Worm (Caenorhabditis elegans): Measurements from ENCODE around the gene imp-3.

imp-3 gene

DNA sequence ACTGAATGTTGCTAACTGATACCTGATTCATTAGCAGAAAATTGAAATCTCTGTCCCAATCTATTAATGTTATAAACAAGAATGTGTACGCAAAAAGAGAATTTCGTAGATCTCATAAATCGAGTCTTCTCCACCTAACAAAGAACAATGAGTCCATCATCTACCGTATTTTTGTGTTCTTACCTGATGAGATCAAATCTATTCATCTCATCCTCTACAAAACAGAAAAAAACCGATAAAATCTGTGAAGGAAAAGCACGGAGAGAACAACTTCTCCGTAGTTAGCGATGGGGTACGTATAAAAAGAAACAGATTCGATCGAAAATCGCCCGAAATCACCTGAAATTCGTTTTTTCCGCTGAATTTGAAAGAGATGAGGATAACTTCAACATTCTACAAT, 19.2 kb upstream of the imp-3 start, which contains the start of gene C33H5.1:
C33H5.1 (plus strand) TSS at position 330 of the 400 bp plus-strand sequence.
- TF ChIP-seq C34F6.9 (tag; optimal IDR thresholded peaks at IDR 0.05) (no peak), elt-1 (tag; optimal IDR thresholded peaks at IDR 0.05) (peak; percentile 59), nhr-11 (tag; optimal IDR thresholded peaks at IDR 0.05) (no peak)

- no peak for TF ChIP-seq nhr-25 (tag; optimal IDR thresholded peaks at IDR 0.05)
- TF ChIP-seq ztf-4 (tag; optimal IDR thresholded peaks at IDR 0.05), result no peak
- no peak for TF ChIP-seq sem-4 (tag; optimal IDR thresholded peaks at IDR 0.05)
- TF ChIP-seq lin-13 (GFP tag; optimal IDR thresholded peaks at IDR 0.05), result no peak
- TF ChIP-seq elt-3 (tag; optimal IDR thresholded peaks at IDR 0.05), result no peak
- TF ChIP-seq ceh-82 (tag; optimal IDR thresholded peaks at IDR 0.05), result no peak
- TF ChIP-seq mbf-1 (tag; optimal IDR thresholded peaks at IDR 0.05), result no peak
- TF ChIP-seq lin-11 (tag; optimal IDR thresholded peaks at IDR 0.05), result no peak
- TF ChIP-seq R02D3.7 (tag; optimal IDR thresholded peaks at IDR 0.05), result no peak
- no peak for TF ChIP-seq nhr-129 (tag; optimal IDR thresholded peaks at IDR 0.05)
- TF ChIP-seq F13H6.1 (tag; optimal IDR thresholded peaks at IDR 0.05), result no peak
- TF ChIP-seq nhr-6 (tag; optimal IDR thresholded peaks at IDR 0.05), result no peak
- TF ChIP-seq nhr-10 (tag; optimal IDR thresholded peaks at IDR 0.05), result no peak
- no peak for TF ChIP-seq unc-62 (GFP tag; optimal IDR thresholded peaks at IDR 0.05)
- TF ChIP-seq mdl-1 (tag; optimal IDR thresholded peaks at IDR 0.05), result no peak
These were observed 15.3 kb upstream of the imp-3 start, which contains the start of gene C33H5.2 for ce11 chrIV:7804740-7805139. Gene C33H5.2, plus strand, starts transcription at chrIV:7805040.

DNA sequence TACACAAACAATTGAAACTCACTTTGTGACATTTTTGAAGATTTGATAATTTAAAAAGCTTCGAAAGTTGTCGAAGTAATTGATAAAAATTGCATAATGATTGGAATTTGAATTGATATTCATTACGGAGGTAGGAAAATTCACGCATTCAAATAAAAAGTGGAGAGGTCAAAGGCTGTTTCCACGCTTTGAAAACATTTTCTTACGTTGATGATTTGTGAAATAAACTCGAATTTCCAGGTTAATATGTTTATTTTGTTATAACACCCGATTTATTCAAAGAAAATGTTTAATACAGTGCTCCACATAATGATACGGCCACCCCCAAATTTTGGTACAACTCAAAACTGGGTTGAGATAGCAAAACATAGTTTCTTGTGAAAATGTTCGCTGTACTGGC, 13.8 kb upstream of the imp-3 start, which contains the start of gene C33H5.16:
C33H5.16 (minus strand) TSS at position 101 of the 400 bp plus-strand sequence.
- TF ChIP-seq mbf-1 (tag; optimal IDR thresholded peaks at IDR 0.05) (no peak), Y55F3AM.14 (GFP tag; optimal IDR thresholded peaks at IDR 0.05) (no peak), zag-1 (tag; optimal IDR thresholded peaks at IDR 0.05) (no peak)

DNA sequence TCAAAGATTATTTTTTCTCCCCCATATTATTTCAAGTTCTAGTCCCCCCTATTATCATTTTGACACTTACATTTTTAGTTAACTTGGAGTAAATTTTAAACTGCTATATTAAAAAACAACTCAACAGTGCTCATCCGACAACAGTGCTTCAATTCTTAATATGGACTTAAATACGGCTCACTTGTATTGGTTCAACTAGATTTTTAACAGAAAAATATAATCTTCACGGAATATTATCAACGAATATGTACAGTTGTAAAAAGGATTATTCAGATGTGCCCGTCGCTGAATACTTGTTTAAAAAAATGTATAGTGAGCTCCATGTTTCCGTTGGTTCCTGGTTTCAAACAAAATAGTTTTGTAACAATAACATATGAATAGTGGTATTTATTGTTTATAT, 10.9 kb upstream of the imp-3 start:
- TF ChIP-seq unc-62 (GFP tag; optimal IDR thresholded peaks at IDR 0.05), result no peak
- no peak for TF ChIP-seq nhr-23 (tag; optimal IDR thresholded peaks at IDR 0.05)
- no peak for TF ChIP-seq ztf-4 (tag; optimal IDR thresholded peaks at IDR 0.05)
- TF ChIP-seq gmeb-1 (tag; optimal IDR thresholded peaks at IDR 0.05), result no peak
- no peak for TF ChIP-seq C34F6.9 (tag; optimal IDR thresholded peaks at IDR 0.05)
- TF ChIP-seq mbf-1 (tag; optimal IDR thresholded peaks at IDR 0.05), result no peak
- no peak for TF ChIP-seq ztf-1 (GFP tag; conservative IDR thresholded peaks at IDR 0.05)
- TF ChIP-seq nhr-25 (tag; optimal IDR thresholded peaks at IDR 0.05), result no peak
- no peak for TF ChIP-seq lsy-2 (tag; optimal IDR thresholded peaks at IDR 0.05)
- TF ChIP-seq fos-1 (tag; optimal IDR thresholded peaks at IDR 0.05), result no peak
- TF ChIP-seq snpc-4 (tag; optimal IDR thresholded peaks at IDR 0.05), result no peak
- no peak for TF ChIP-seq F13H6.1 (tag; optimal IDR thresholded peaks at IDR 0.05)

- TF ChIP-seq mab-5 (tag; optimal IDR thresholded peaks at IDR 0.05) (no peak), crh-2 (tag; optimal IDR thresholded peaks at IDR 0.05) (no peak), F13H6.1 (tag; optimal IDR thresholded peaks at IDR 0.05) (no peak), nhr-6 (tag; optimal IDR thresholded peaks at IDR 0.05) (no peak), ama-1 (optimal IDR thresholded peaks at IDR 0.05) (no peak), mdl-1 (tag; optimal IDR thresholded peaks at IDR 0.05) (no peak)
These were observed 7.2 kb upstream of the imp-3 start, which contains the start of gene sgo-1 for ce11 chrIV:7796432-7797113. Gene sgo-1, minus strand, starts transcription at chrIV:7796482.

ce11 chrIV:7794709-7795108, 5.3 kb upstream of the imp-3 start, which contains the start of gene ntp-1:
Gene ntp-1, minus strand, starts transcription at chrIV:7794809.
- TF ChIP-seq sma-9 (GFP tag; optimal IDR thresholded peaks at IDR 0.05) (no peak), sma-9 (tag; optimal IDR thresholded peaks at IDR 0.05) (no peak), gmeb-1 (tag; optimal IDR thresholded peaks at IDR 0.05) (no peak), aly-2 (tag; optimal IDR thresholded peaks at IDR 0.05) (no peak), dmd-4 (tag; optimal IDR thresholded peaks at IDR 0.05) (no peak), alr-1 (tag; optimal IDR thresholded peaks at IDR 0.05) (no peak), nhr-21 (tag; optimal IDR thresholded peaks at IDR 0.05) (no peak), sem-4 (tag; optimal IDR thresholded peaks at IDR 0.05) (no peak), unc-39 (tag; optimal IDR thresholded peaks at IDR 0.05) (no peak), nhr-12 (tag; optimal IDR thresholded peaks at IDR 0.05) (no peak)
